Worm (Caenorhabditis elegans): ENCODE results near the gene F58H7.1.

The F58H7.1 gene

ce11 chrIV:960177-960576, 24.6 kb upstream of the F58H7.1 start:
- TF ChIP-seq tra-4 (tag; optimal IDR thresholded peaks at IDR 0.05) (no peak), hnd-1 (tag; optimal IDR thresholded peaks at IDR 0.05) (no peak), sea-1 (GFP tag; conservative IDR thresholded peaks at IDR 0.05) (no peak)

ce11 chrIV:959221-959620, 23.6 kb upstream of the F58H7.1 start, which contains the start of gene plx-1:
Gene plx-1, plus strand, starts transcription at chrIV:959521.
- TF ChIP-seq ets-7 (tag; optimal IDR thresholded peaks at IDR 0.05) (no peak), aly-1 (tag; optimal IDR thresholded peaks at IDR 0.05) (no peak), ceh-36 (tag; optimal IDR thresholded peaks at IDR 0.05) (no peak), scrt-1 (GFP tag; IDR thresholded peaks at IDR 0.05) (no peak), hmbx-1 (tag; optimal IDR thresholded peaks at IDR 0.05) (no peak), sea-1 (GFP tag; conservative IDR thresholded peaks at IDR 0.05) (no peak), hnd-1 (tag; optimal IDR thresholded peaks at IDR 0.05) (no peak), B0310.2 (tag; optimal IDR thresholded peaks at IDR 0.05) (no peak), pes-1 (GFP tag; IDR thresholded peaks at IDR 0.05) (no peak), tbx-37 (GFP tag; conservative IDR thresholded peaks at IDR 0.05) (no peak)

- no peak for TF ChIP-seq B0310.2 (tag; optimal IDR thresholded peaks at IDR 0.05)
- peak; percentile 53 for TF ChIP-seq hmg-4 (GFP tag; optimal IDR thresholded peaks at IDR 0.05)
Measured at ce11 chrIV:957820-958219, 22.2 kb upstream of the F58H7.1 start.

- TF ChIP-seq tbx-11 (GFP tag; IDR thresholded peaks at IDR 0.05) (no peak), scrt-1 (GFP tag; IDR thresholded peaks at IDR 0.05) (no peak)
Measured at ce11 chrIV:953136-953535, 17.5 kb upstream of the F58H7.1 start.

- TF ChIP-seq ets-7 (tag; optimal IDR thresholded peaks at IDR 0.05) (no peak), tbx-37 (GFP tag; conservative IDR thresholded peaks at IDR 0.05) (no peak)
Measured at ce11 chrIV:951569-951968, 15.9 kb upstream of the F58H7.1 start.

- no peak for TF ChIP-seq ets-7 (tag; optimal IDR thresholded peaks at IDR 0.05)
- no peak for TF ChIP-seq hmbx-1 (tag; optimal IDR thresholded peaks at IDR 0.05)
- TF ChIP-seq ama-1 (optimal IDR thresholded peaks at IDR 0.05), result no peak
- no peak for TF ChIP-seq F13C5.2 (tag; optimal IDR thresholded peaks at IDR 0.05)
- no peak for TF ChIP-seq ceh-13 (GFP tag; optimal IDR thresholded peaks at IDR 0.05)
- TF ChIP-seq tbx-37 (GFP tag; conservative IDR thresholded peaks at IDR 0.05), result no peak
- no peak for TF ChIP-seq flt-1 (GFP tag; IDR thresholded peaks at IDR 0.05)
- no peak for TF ChIP-seq tra-4 (tag; optimal IDR thresholded peaks at IDR 0.05)
- no peak for TF ChIP-seq B0310.2 (tag; optimal IDR thresholded peaks at IDR 0.05)
- TF ChIP-seq ceh-36 (tag; optimal IDR thresholded peaks at IDR 0.05), result no peak
- no peak for TF ChIP-seq hnd-1 (tag; optimal IDR thresholded peaks at IDR 0.05)
- no peak for TF ChIP-seq hmg-4 (GFP tag; optimal IDR thresholded peaks at IDR 0.05)
- TF ChIP-seq tbx-11 (GFP tag; IDR thresholded peaks at IDR 0.05), result no peak
- no peak for TF ChIP-seq sea-1 (GFP tag; conservative IDR thresholded peaks at IDR 0.05)
- TF ChIP-seq aly-1 (tag; optimal IDR thresholded peaks at IDR 0.05), result no peak
- no peak for TF ChIP-seq pes-1 (GFP tag; IDR thresholded peaks at IDR 0.05)
- no peak for TF ChIP-seq scrt-1 (GFP tag; IDR thresholded peaks at IDR 0.05)
Measured at ce11 chrIV:949940-950592, 14.4 kb upstream of the F58H7.1 start.

- TF ChIP-seq B0310.2 (tag; optimal IDR thresholded peaks at IDR 0.05) (no peak), ama-1 (optimal IDR thresholded peaks at IDR 0.05) (no peak), scrt-1 (GFP tag; IDR thresholded peaks at IDR 0.05) (no peak)
Measured at ce11 chrIV:945601-946000, 10.0 kb upstream of the F58H7.1 start, which contains the start of gene faah-3. Gene faah-3, minus strand, starts transcription at chrIV:945653.

- TF ChIP-seq aly-1 (tag; optimal IDR thresholded peaks at IDR 0.05) (no peak), sea-1 (GFP tag; conservative IDR thresholded peaks at IDR 0.05) (no peak), hmbx-1 (tag; optimal IDR thresholded peaks at IDR 0.05) (no peak), ets-7 (tag; optimal IDR thresholded peaks at IDR 0.05) (no peak), flt-1 (GFP tag; IDR thresholded peaks at IDR 0.05) (no peak), scrt-1 (GFP tag; IDR thresholded peaks at IDR 0.05) (no peak), B0310.2 (tag; optimal IDR thresholded peaks at IDR 0.05) (no peak), ama-1 (optimal IDR thresholded peaks at IDR 0.05) (no peak), ceh-13 (GFP tag; optimal IDR thresholded peaks at IDR 0.05) (no peak), ceh-36 (tag; optimal IDR thresholded peaks at IDR 0.05) (no peak), tbx-37 (GFP tag; conservative IDR thresholded peaks at IDR 0.05) (no peak), tra-4 (tag; optimal IDR thresholded peaks at IDR 0.05) (no peak), hmg-4 (GFP tag; optimal IDR thresholded peaks at IDR 0.05) (no peak), pes-1 (GFP tag; IDR thresholded peaks at IDR 0.05) (no peak), tbx-11 (GFP tag; IDR thresholded peaks at IDR 0.05) (no peak), hnd-1 (tag; optimal IDR thresholded peaks at IDR 0.05) (no peak), F13C5.2 (tag; optimal IDR thresholded peaks at IDR 0.05) (no peak)
Measured at ce11 chrIV:927510-927909, 8.1 kb downstream of the F58H7.1 start.

- TF ChIP-seq ets-7 (tag; optimal IDR thresholded peaks at IDR 0.05) (no peak), B0310.2 (tag; optimal IDR thresholded peaks at IDR 0.05) (no peak)
Measured at ce11 chrIV:924323-924932, 11.2 kb downstream of the F58H7.1 start, which contains the start of gene lgc-30. Gene lgc-30, plus strand, starts transcription at chrIV:924882.

All from whole organism, early embryonic.